Worm (Caenorhabditis elegans) whole organism, early embryonic: Measurements from ENCODE around the gene srh-83.

Experiments used
- B0310.2 ChIP-seq: sonication (generic microtip); optimal IDR thresholded peaks from 2 replicates; lab custom pipeline; 2016; ENCODE audit warnings: mild to moderate bottlenecking, missing genetic modification characterization, missing compliant biosample characterization
- aly-1 ChIP-seq: sonication (generic microtip); optimal IDR thresholded peaks from 2 replicates; lab custom pipeline; 2016; ENCODE audit warnings: missing genetic modification characterization, missing compliant biosample characterization
- ama-1 ChIP-seq: fragments of 150-350 bp; optimal IDR thresholded peaks from 2 replicates; lab custom pipeline; 2014
- ceh-36 ChIP-seq: sonication (generic microtip); optimal IDR thresholded peaks from 2 replicates; lab custom pipeline; 2016; ENCODE audit warnings: missing genetic modification characterization, inconsistent platforms, missing compliant biosample characterization
- hmg-4 ChIP-seq: fragments of 200-800 bp; sonication (Bioruptor generic); optimal IDR thresholded peaks from 2 replicates; lab custom pipeline; 2018; ENCODE audit warnings: mild to moderate bottlenecking, missing genetic modification characterization, missing compliant biosample characterization
- pes-1 ChIP-seq: fragments of 200-800 bp; sonication (Bioruptor generic); IDR thresholded peaks from 2 replicates; pipeline ENCODE4 v1.3.6; 2022; ENCODE audit warnings: missing genetic modification reagents, missing genetic modification characterization, missing compliant biosample characterization
- scrt-1 ChIP-seq: fragments of 200-800 bp; sonication (Bioruptor generic); IDR thresholded peaks from 2 replicates; pipeline ENCODE4 v1.3.6; 2022; ENCODE audit warnings: missing genetic modification characterization, missing compliant biosample characterization
- sea-1 ChIP-seq: fragments of 200-800 bp; sonication (Bioruptor generic); conservative IDR thresholded peaks from 2 replicates; pipeline ENCODE4 v1.3.6; 2022; ENCODE audit warnings: missing genetic modification characterization, missing compliant biosample characterization
- tbx-37 ChIP-seq: fragments of 200-800 bp; sonication (Bioruptor generic); conservative IDR thresholded peaks from 2 replicates; pipeline ENCODE4 v1.3.6; 2022; ENCODE audit warnings: missing genetic modification reagents, missing genetic modification characterization, missing compliant biosample characterization

DNA sequence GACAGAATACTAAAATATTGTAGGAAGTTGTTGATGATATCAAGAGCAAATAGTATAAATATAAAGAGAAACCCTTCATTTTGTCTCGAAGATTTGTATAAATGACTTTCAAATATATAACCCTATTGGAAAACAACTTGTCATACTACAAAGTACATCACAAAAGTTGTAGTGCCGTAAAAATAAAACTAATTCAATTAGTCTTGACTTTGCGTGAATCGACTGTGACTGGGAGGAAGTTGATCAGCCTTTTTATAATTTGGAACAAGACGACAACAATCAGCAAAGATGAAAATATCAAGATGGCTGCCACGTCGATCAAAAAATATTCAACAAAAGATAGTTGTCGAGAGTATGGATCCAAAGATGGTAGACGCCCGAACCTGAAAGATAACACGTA lies 22.4 kb upstream of the srh-83 start, which contains the start of gene ugt-40:
- TF ChIP-seq ama-1 (lab: Kevin White, UChicago) (no peak), sea-1 (GFP tag; lab: Robert Waterston, UW) (no peak), scrt-1 (GFP tag; lab: Robert Waterston, UW) (no peak), B0310.2 (tag; lab: Kevin White, UChicago) (no peak), hmg-4 (GFP tag; lab: Kevin White, UChicago) (no peak), tbx-37 (GFP tag; lab: Robert Waterston, UW) (no peak), aly-1 (no peak), pes-1 (GFP tag; lab: Robert Waterston, UW) (no peak), ceh-36 (no peak)
